Fruit fly (Drosophila melanogaster) whole organism, wandering third instar larva: ENCODE measurements around the gene dmt.

Experiments
- Abd-B ChIP-seq: fragments of >200 bp; optimal IDR thresholded peaks from 2 replicates; lab custom pipeline; 2017; ENCODE audit warnings: missing biosample characterization, missing genetic modification characterization
- CG32264 ChIP-seq: fragments of 200-800 bp; sonication (Bioruptor generic); optimal IDR thresholded peaks from 2 replicates; lab custom pipeline; 2016; ENCODE audit warnings: missing biosample characterization, missing genetic modification characterization
- CG9705 ChIP-seq: fragments of 200-800 bp; sonication (Bioruptor generic); optimal IDR thresholded peaks from 2 replicates; lab custom pipeline; 2018; ENCODE audit warnings: missing biosample characterization, mild to moderate bottlenecking, missing genetic modification characterization
- Dfd ChIP-seq: fragments of >200 bp; optimal IDR thresholded peaks from 2 replicates; lab custom pipeline; 2017; ENCODE audit warnings: missing biosample characterization, missing genetic modification characterization
- Dif ChIP-seq: fragments of 200-275, 200-300 bp; sonication (Bioruptor generic); optimal IDR thresholded peaks from 2 replicates; lab custom pipeline; 2018; ENCODE audit warnings: missing biosample characterization, missing genetic modification characterization; ENCODE audit not compliant: partially characterized antibody
- GATAd ChIP-seq: sonication (Bioruptor generic); optimal IDR thresholded peaks from 2 replicates; lab custom pipeline; 2016; ENCODE audit warnings: missing biosample characterization, missing genetic modification characterization
- HLH106 ChIP-seq: fragments of 200-800 bp; optimal IDR thresholded peaks from 3 replicates; lab custom pipeline; 2019; ENCODE audit warnings: missing biosample characterization, mild to moderate bottlenecking, missing genetic modification characterization, moderate library complexity
- Hnf4 ChIP-seq: fragments of 200-800 bp; sonication (Bioruptor generic); optimal IDR thresholded peaks from 2 replicates; lab custom pipeline; 2016; ENCODE audit warnings: missing biosample characterization, mild to moderate bottlenecking, missing genetic modification characterization
- Hr78 ChIP-seq: fragments of >200 bp; optimal IDR thresholded peaks from 2 replicates; lab custom pipeline; 2017; ENCODE audit warnings: missing biosample characterization, missing genetic modification characterization
- Hr83 ChIP-seq: fragments of 200-300 bp; sonication (Bioruptor generic); optimal IDR thresholded peaks from 2 replicates; lab custom pipeline; 2016; ENCODE audit warnings: missing biosample characterization, mild to moderate bottlenecking, missing genetic modification characterization, moderate library complexity; ENCODE audit not compliant: poor library complexity, severe bottlenecking
- Jra ChIP-seq: sonication (Bioruptor generic); optimal IDR thresholded peaks from 2 replicates; lab custom pipeline; 2016; ENCODE audit warnings: missing biosample characterization, missing genetic modification characterization
- Mio ChIP-seq: sonication (Bioruptor generic); optimal IDR thresholded peaks from 2 replicates; lab custom pipeline; 2016; ENCODE audit warnings: missing biosample characterization, missing genetic modification characterization
- Myc ChIP-seq: fragments of >200 bp; optimal IDR thresholded peaks from 2 replicates; lab custom pipeline; 2017
- N ChIP-seq: fragments of >200 bp; optimal IDR thresholded peaks from 2 replicates; lab custom pipeline; 2018; ENCODE audit warnings: missing biosample characterization, missing external identifiers, missing genetic modification characterization
- OdsH ChIP-seq: fragments of 200-800 bp; sonication (Bioruptor generic); optimal IDR thresholded peaks from 2 replicates; lab custom pipeline; 2016; ENCODE audit warnings: missing biosample characterization, mild to moderate bottlenecking, missing genetic modification characterization
- Rel ChIP-seq, 2 experiments: fragments of 200-800 bp; sonication (Bioruptor generic) in 1 of 2; optimal IDR thresholded peaks; 2 replicates in 1 of 2; 3 replicates in 1 of 2; lab custom pipeline; 2016 to 2019; ENCODE audit warnings: mild to moderate bottlenecking in 2 of 2, missing biosample characterization in 2 of 2, missing genetic modification characterization in 2 of 2, moderate library complexity in 1 of 2
- Sp1 ChIP-seq: fragments of 200-800 bp; sonication (Bioruptor generic); optimal IDR thresholded peaks from 3 replicates; lab custom pipeline; 2019; ENCODE audit warnings: missing biosample characterization, mild to moderate bottlenecking, missing genetic modification characterization, moderate library complexity
- Vsx2 ChIP-seq: fragments of 200-300, 225-300 bp; sonication (Bioruptor generic); optimal IDR thresholded peaks from 2 replicates; lab custom pipeline; 2018; ENCODE audit warnings: missing biosample characterization, missing genetic modification characterization; ENCODE audit not compliant: partially characterized antibody
- dl ChIP-seq, 2 experiments: fragments of 175-275, 200-275 bp in 1 of 2; fragments of 200-275 bp in 1 of 2; sonication (Bioruptor generic); optimal IDR thresholded peaks; lab custom pipeline; 2018; ENCODE audit warnings: mild to moderate bottlenecking in 2 of 2, missing biosample characterization in 2 of 2, missing genetic modification characterization in 2 of 2, moderate library complexity in 2 of 2; ENCODE audit not compliant: partially characterized antibody in 2 of 2, insufficient read depth in 1 of 2
- dmrt93B ChIP-seq: fragments of 200-800 bp; sonication (Bioruptor generic); optimal IDR thresholded peaks from 2 replicates; lab custom pipeline; 2018; ENCODE audit warnings: missing biosample characterization, mild to moderate bottlenecking, missing genetic modification characterization
- dsf ChIP-seq: sonication (Bioruptor generic); optimal IDR thresholded peaks from 2 replicates; lab custom pipeline; 2016; ENCODE audit warnings: missing biosample characterization, missing genetic modification characterization, borderline replicate concordance
- ey ChIP-seq: fragments of 200-800 bp; sonication (Bioruptor generic); optimal IDR thresholded peaks from 2 replicates; lab custom pipeline; 2016; ENCODE audit warnings: missing biosample characterization, missing genetic modification characterization
- foxo ChIP-seq, 2 experiments: fragments of 200-800 bp; sonication (Bioruptor generic); optimal IDR thresholded peaks; 2 replicates in 1 of 2; 3 replicates in 1 of 2; lab custom pipeline; 2016 to 2017; ENCODE audit warnings: missing biosample characterization in 2 of 2, missing genetic modification characterization in 2 of 2
- fru ChIP-seq: fragments of 200-800 bp; sonication (Bioruptor generic); optimal IDR thresholded peaks from 3 replicates; lab custom pipeline; 2016; ENCODE audit warnings: missing biosample characterization, mild to moderate bottlenecking, missing genetic modification characterization
- h ChIP-seq: fragments of 200-800 bp; sonication (Bioruptor generic); optimal IDR thresholded peaks from 3 replicates; lab custom pipeline; 2016; ENCODE audit warnings: missing biosample characterization, mild to moderate bottlenecking, missing genetic modification characterization
- jim ChIP-seq: fragments of 175-275, 200-325 bp; sonication (Bioruptor generic); optimal IDR thresholded peaks from 2 replicates; lab custom pipeline; 2016; ENCODE audit warnings: missing biosample characterization, mild to moderate bottlenecking, missing genetic modification characterization
- pan ChIP-seq: fragments of >200 bp; optimal IDR thresholded peaks from 2 replicates; lab custom pipeline; 2017
- psq ChIP-seq: fragments of 200-800 bp; sonication (Bioruptor generic); optimal IDR thresholded peaks from 3 replicates; lab custom pipeline; 2017; ENCODE audit warnings: missing biosample characterization, mild to moderate bottlenecking, missing genetic modification characterization, moderate library complexity
- rgr ChIP-seq: fragments of 200-800 bp; sonication (Bioruptor generic); optimal IDR thresholded peaks from 3 replicates; lab custom pipeline; 2016; ENCODE audit warnings: missing biosample characterization, mild to moderate bottlenecking, missing genetic modification characterization
- sage ChIP-seq: fragments of 200-800 bp; sonication (Bioruptor generic); optimal IDR thresholded peaks from 2 replicates; lab custom pipeline; 2016; ENCODE audit warnings: missing biosample characterization, mild to moderate bottlenecking, missing genetic modification characterization
- sv ChIP-seq: fragments of 200-800 bp; sonication (Bioruptor generic); optimal IDR thresholded peaks from 3 replicates; lab custom pipeline; 2016; ENCODE audit warnings: missing biosample characterization, missing genetic modification characterization
- tai ChIP-seq: sonication (Bioruptor generic); optimal IDR thresholded peaks from 2 replicates; lab custom pipeline; 2016; ENCODE audit warnings: missing biosample characterization, missing genetic modification characterization
- usp ChIP-seq: fragments of >200 bp; optimal IDR thresholded peaks from 2 replicates; lab custom pipeline; 2017; ENCODE audit warnings: missing biosample characterization, missing genetic modification characterization
- woc ChIP-seq: sonication (Bioruptor generic); optimal IDR thresholded peaks from 2 replicates; lab custom pipeline; 2016; ENCODE audit warnings: missing biosample characterization, mild to moderate bottlenecking, missing genetic modification characterization

Gene dmt

dm6 chr3R:9702567-9702966, 8.4 kb upstream of the dmt start (continued):
- TF ChIP-seq HLH106 (tag; lab: Kevin White, UChicago) (peak; percentile 38), ey (GFP tag; lab: Kevin White, UChicago) (peak; percentile 67), pan (no peak), Abd-B (GFP tag; lab: Kevin White, UChicago) (no peak), dl (GFP tag; optimal IDR thresholded peaks at IDR 0.05; lab: Kevin White, UChicago; ENCODE audit: insufficient read depth in 1 of 2, partially characterized antibody in 2 of 2) (no peak), Hr78 (no peak), woc (GFP tag; lab: Kevin White, UChicago) (peak; percentile 9)
- TF ChIP-seq, all 38 proteins: peak for 16

dm6 chr3R:9703273-9703672, 7.7 kb upstream of the dmt start:
- no peak for TF ChIP-seq GATAd (GFP tag; lab: Kevin White, UChicago)
- no peak for TF ChIP-seq Hr78
- no peak for TF ChIP-seq Mio (GFP tag; lab: Kevin White, UChicago)
- TF ChIP-seq Jra (GFP tag; lab: Kevin White, UChicago), result no peak
- TF ChIP-seq sage (GFP tag; lab: Kevin White, UChicago), result no peak
- no peak for TF ChIP-seq Dfd (GFP tag; lab: Kevin White, UChicago)
- TF ChIP-seq CG9705 (GFP tag; lab: Kevin White, UChicago), result no peak
- TF ChIP-seq fru (GFP tag; lab: Kevin White, UChicago), result no peak
- no peak for TF ChIP-seq psq (GFP tag; lab: Kevin White, UChicago)
- TF ChIP-seq Hr83, result no peak
- TF ChIP-seq foxo (GFP tag; optimal IDR thresholded peaks at IDR 0.05; lab: Kevin White, UChicago), result no peak
- no peak for TF ChIP-seq Vsx2 (GFP tag; lab: Kevin White, UChicago)
- no peak for TF ChIP-seq dmrt93B
- no peak for TF ChIP-seq OdsH
- TF ChIP-seq Myc (lab: Kevin White, UChicago), result no peak
- TF ChIP-seq rgr, result no peak
- no peak for TF ChIP-seq CG32264 (GFP tag; lab: Kevin White, UChicago)
- TF ChIP-seq, all 38 proteins: peak for 0

DNA sequence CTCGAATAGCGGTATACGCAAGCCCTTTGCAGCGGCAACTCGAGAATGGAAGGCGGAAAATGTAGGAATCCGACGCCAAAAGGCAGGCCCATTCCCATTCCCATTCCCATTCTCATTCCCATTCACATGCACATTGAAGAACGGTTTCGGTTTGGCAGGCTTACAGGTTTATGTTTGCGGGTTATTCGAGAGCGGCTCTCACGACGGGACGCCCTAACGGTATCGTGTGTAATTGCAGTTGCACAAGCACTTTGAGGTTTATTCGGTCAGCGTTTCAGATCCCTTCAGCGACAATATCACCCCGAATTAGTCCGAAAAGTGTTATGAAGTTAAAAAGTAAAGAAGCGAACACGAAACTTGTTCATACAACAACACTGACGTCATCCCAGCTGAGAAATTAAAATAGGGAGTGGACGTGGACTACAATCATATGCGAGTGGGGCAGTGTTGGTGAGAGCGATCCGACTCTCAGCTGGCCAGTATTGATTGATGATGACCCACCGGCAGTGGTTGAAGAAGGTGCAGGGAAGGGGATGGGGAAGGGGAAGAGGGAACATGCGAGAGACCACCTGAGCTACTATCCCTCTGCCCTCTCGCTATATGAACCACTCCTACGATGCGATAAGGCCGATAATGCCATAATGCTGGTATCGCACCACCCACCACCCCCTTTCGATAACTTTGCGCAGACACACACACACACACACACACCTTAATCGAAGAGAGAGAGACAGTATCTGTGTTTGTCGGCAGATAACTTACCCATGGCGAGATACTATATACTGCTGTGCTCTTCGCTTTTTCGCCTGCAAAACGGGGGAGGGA, 6.5 kb upstream of the dmt start:
- no peak for TF ChIP-seq sage (GFP tag; lab: Kevin White, UChicago)
- TF ChIP-seq dl (GFP tag; optimal IDR thresholded peaks at IDR 0.05; lab: Kevin White, UChicago; ENCODE audit: insufficient read depth in 1 of 2, partially characterized antibody in 2 of 2), result peak in 1 of 2 experiments; percentile 75
- TF ChIP-seq Dfd (GFP tag; lab: Kevin White, UChicago), result peak; percentile 77
- TF ChIP-seq Dif (GFP tag; lab: Kevin White, UChicago), result peak; percentile 70
- TF ChIP-seq Jra (GFP tag; lab: Kevin White, UChicago), result peak; percentile 62
- TF ChIP-seq ey (GFP tag; lab: Kevin White, UChicago), result no peak
- peak; percentile 23 for TF ChIP-seq rgr
- TF ChIP-seq Rel (GFP tag; optimal IDR thresholded peaks at IDR 0.05; lab: Kevin White, UChicago), result no peak
- peak; percentile 77 for TF ChIP-seq Rel (tag; optimal IDR thresholded peaks at IDR 0.05; lab: Kevin White, UChicago)
- peak; percentile 62 for TF ChIP-seq h (GFP tag; lab: Kevin White, UChicago)
- TF ChIP-seq usp (GFP tag; lab: Kevin White, UChicago), result no peak
- peak in 1 of 2 experiments; percentile 47 for TF ChIP-seq foxo (GFP tag; optimal IDR thresholded peaks at IDR 0.05; lab: Kevin White, UChicago)
- peak; percentile 70 for TF ChIP-seq Hr83
- no peak for TF ChIP-seq Vsx2 (GFP tag; lab: Kevin White, UChicago)
- TF ChIP-seq Hr78, result peak; percentile 23
- no peak for TF ChIP-seq jim (GFP tag; lab: Kevin White, UChicago)
- peak; percentile 6 for TF ChIP-seq psq (GFP tag; lab: Kevin White, UChicago)
- TF ChIP-seq N (GFP tag; lab: Kevin White, UChicago), result peak; percentile 80
- TF ChIP-seq, all 38 proteins: peak for 12

- no peak for TF ChIP-seq Dfd (GFP tag; lab: Kevin White, UChicago)
- peak; percentile 5 for TF ChIP-seq OdsH
- TF ChIP-seq rgr, result peak; percentile 57
- TF ChIP-seq Hr83, result peak; percentile 77
- TF ChIP-seq dmrt93B, result no peak
- no peak for TF ChIP-seq Mio (GFP tag; lab: Kevin White, UChicago)
- TF ChIP-seq dsf, result no peak
- no peak for TF ChIP-seq GATAd (GFP tag; lab: Kevin White, UChicago)
- no peak for TF ChIP-seq N (GFP tag; lab: Kevin White, UChicago)
- no peak for TF ChIP-seq Vsx2 (GFP tag; lab: Kevin White, UChicago)
- TF ChIP-seq Abd-B (GFP tag; lab: Kevin White, UChicago), result no peak
- peak; percentile 57 for TF ChIP-seq Sp1
- TF ChIP-seq sv (GFP tag; lab: Kevin White, UChicago), result peak; percentile 38
- no peak for TF ChIP-seq Jra (GFP tag; lab: Kevin White, UChicago)
- peak; percentile 71 for TF ChIP-seq fru (GFP tag; lab: Kevin White, UChicago)
- peak; percentile 57 for TF ChIP-seq h (GFP tag; lab: Kevin White, UChicago)
- TF ChIP-seq psq (GFP tag; lab: Kevin White, UChicago), result no peak
- TF ChIP-seq Myc (lab: Kevin White, UChicago), result peak; percentile 86
- TF ChIP-seq Rel (GFP tag; optimal IDR thresholded peaks at IDR 0.05; lab: Kevin White, UChicago), result no peak
- TF ChIP-seq Rel (tag; optimal IDR thresholded peaks at IDR 0.05; lab: Kevin White, UChicago), result peak; percentile 61
- peak; percentile 56 for TF ChIP-seq Dif (GFP tag; lab: Kevin White, UChicago)
- no peak for TF ChIP-seq pan
- TF ChIP-seq jim (GFP tag; lab: Kevin White, UChicago), result peak; percentile 95
- TF ChIP-seq Hnf4, result no peak
- no peak for TF ChIP-seq tai (GFP tag; lab: Kevin White, UChicago)
Observed at dm6 chr3R:9705008-9705628, 5.8 kb upstream of the dmt start, which contains the start of gene Unc-115a. Gene Unc-115a, minus strand, starts transcription at chr3R:9705417.
